Fruit fly (Drosophila melanogaster): Measurements from ENCODE around the gene gammaSnap2.

gammaSnap2 gene

DNA sequence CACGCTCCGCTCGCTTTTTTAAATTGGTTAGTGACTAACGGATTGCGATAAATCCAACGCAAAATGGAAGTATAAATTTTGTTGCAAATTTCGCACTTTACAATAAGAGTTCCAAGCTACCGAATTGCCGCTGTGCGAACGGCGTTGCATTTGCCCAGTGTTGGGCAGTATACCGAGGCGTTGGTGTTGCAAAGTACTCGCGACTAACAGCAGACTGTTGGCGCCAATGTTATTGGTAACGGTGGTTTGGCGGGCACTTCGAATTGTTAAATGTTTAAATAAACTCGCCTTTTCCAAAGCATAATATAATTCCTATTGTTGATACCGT, 13.1 kb upstream of the gammaSnap2 start (continued):
- peak; percentile 80 for TF ChIP-seq CG33213 (GFP tag; optimal IDR thresholded peaks at IDR 0.05)
- TF ChIP-seq Dip2 (GFP tag; IDR thresholded peaks at IDR 0.05) = no peak
- peak in 1 of 2 experiments; percentile 13 for TF ChIP-seq bsh (GFP tag; optimal IDR thresholded peaks at IDR 0.05)
- no peak for TF ChIP-seq CG12219 (GFP tag; optimal IDR thresholded peaks at IDR 0.05)
- peak; percentile 2 for TF ChIP-seq CG12299 (tag; optimal IDR thresholded peaks at IDR 0.05)
- no peak for TF ChIP-seq CG6791 (GFP tag; IDR thresholded peaks at IDR 0.05; ENCODE audit: partially characterized antibody)
- TF ChIP-seq yki (optimal IDR thresholded peaks at IDR 0.05) = no peak
- TF ChIP-seq nmo (GFP tag; optimal IDR thresholded peaks at IDR 0.05) = no peak
- peak; percentile 18 for TF ChIP-seq CG17359 (tag; optimal IDR thresholded peaks at IDR 0.05)
- no peak for TF ChIP-seq CG30431 (GFP tag; optimal IDR thresholded peaks at IDR 0.05)
- TF ChIP-seq CG8290 (GFP tag; optimal IDR thresholded peaks at IDR 0.05) = peak; percentile 44
- peak; percentile 48 to 82 for TF ChIP-seq CG8290 (tag; optimal IDR thresholded peaks at IDR 0.05)
- TF ChIP-seq corto (GFP tag; optimal IDR thresholded peaks at IDR 0.05) = no peak
- no peak for TF ChIP-seq Usf (GFP tag; optimal IDR thresholded peaks at IDR 0.05)
- no peak for TF ChIP-seq CG42726 (GFP tag; IDR thresholded peaks at IDR 0.05; ENCODE audit: partially characterized antibody)
- peak; percentile 0 for TF ChIP-seq CG18011 (GFP tag; optimal IDR thresholded peaks at IDR 0.05)
- TF ChIP-seq CG10267 (tag; optimal IDR thresholded peaks at IDR 0.05) = peak; percentile 94
- peak; percentile 71 for TF ChIP-seq caup (GFP tag; optimal IDR thresholded peaks at IDR 0.05; ENCODE audit: severe bottlenecking)
- peak in 1 of 3 experiments; percentile 18 for TF ChIP-seq Stat92E (GFP tag; optimal IDR thresholded peaks at IDR 0.05)
- no peak for TF ChIP-seq slou (GFP tag; optimal IDR thresholded peaks at IDR 0.05)
- peak; percentile 44; the same call in 1 of the 3 replicates for TF ChIP-seq ken (GFP tag; IDR thresholded peaks at IDR 0.05)
- TF ChIP-seq CG9609 (GFP tag; optimal IDR thresholded peaks at IDR 0.05) = no peak
- TF ChIP-seq MBD-R2 (GFP tag; IDR thresholded peaks at IDR 0.05) = peak; percentile 32; the same call in 1 of the 2 replicates
- no peak for TF ChIP-seq disco-r (GFP tag; optimal IDR thresholded peaks at IDR 0.05)
- no peak for TF ChIP-seq Gsc (GFP tag; IDR thresholded peaks at IDR 0.05)
- no peak for TF ChIP-seq D19A (tag; optimal IDR thresholded peaks at IDR 0.05)
- TF ChIP-seq lmd (GFP tag; IDR thresholded peaks at IDR 0.05) = no peak
- TF ChIP-seq CG1603 (tag; optimal IDR thresholded peaks at IDR 0.05) = peak; percentile 65
- TF ChIP-seq hb (GFP tag; IDR thresholded peaks at IDR 0.05; ENCODE audit: partially characterized antibody) = no peak
- TF ChIP-seq da (GFP tag; optimal IDR thresholded peaks at IDR 0.05) = peak; percentile 43
- peak; percentile 5 for TF ChIP-seq CG12071 (GFP tag; optimal IDR thresholded peaks at IDR 0.05)
- no peak for TF ChIP-seq cad (GFP tag; optimal IDR thresholded peaks at IDR 0.05)
- peak; percentile 59 for TF ChIP-seq Hmr (GFP tag; optimal IDR thresholded peaks at IDR 0.05)
- TF ChIP-seq fd64A (GFP tag; optimal IDR thresholded peaks at IDR 0.05) = no peak
- TF ChIP-seq Bteb2 (GFP tag; optimal IDR thresholded peaks at IDR 0.05) = peak; percentile 32
- peak in 1 of 2 experiments; percentile 34 for TF ChIP-seq Hr51 (GFP tag; optimal IDR thresholded peaks at IDR 0.05)
- no peak for TF ChIP-seq Jarid2 (GFP tag; optimal IDR thresholded peaks at IDR 0.05)
- TF ChIP-seq ash1 (GFP tag; optimal IDR thresholded peaks at IDR 0.05) = no peak
- TF ChIP-seq ems (GFP tag; optimal IDR thresholded peaks at IDR 0.05) = peak; percentile 23
- no peak for TF ChIP-seq wdn (GFP tag; IDR thresholded peaks at IDR 0.05)
- no peak for TF ChIP-seq CG16813 (GFP tag; IDR thresholded peaks at IDR 0.05; ENCODE audit: partially characterized antibody)
- peak; percentile 68 for TF ChIP-seq Ets97D (GFP tag; optimal IDR thresholded peaks at IDR 0.05)
- no peak for TF ChIP-seq CG8388 (GFP tag; optimal IDR thresholded peaks at IDR 0.05)
- TF ChIP-seq CG10209 (GFP tag; optimal IDR thresholded peaks at IDR 0.05) = peak; percentile 25
- TF ChIP-seq CG15073 (GFP tag; optimal IDR thresholded peaks at IDR 0.05) = no peak
- TF ChIP-seq peb (GFP tag; IDR thresholded peaks at IDR 0.05) = no peak
- no peak for TF ChIP-seq repo (GFP tag; optimal IDR thresholded peaks at IDR 0.05)
- no peak for TF ChIP-seq kni (GFP tag; optimal IDR thresholded peaks at IDR 0.05)
- no peak for TF ChIP-seq pnt (GFP tag; optimal IDR thresholded peaks at IDR 0.05)
- peak; percentile 70 for TF ChIP-seq CG4617 (GFP tag; optimal IDR thresholded peaks at IDR 0.05; ENCODE audit: borderline replicate concordance)
- no peak for TF ChIP-seq grn (GFP tag; optimal IDR thresholded peaks at IDR 0.05)

Measured in whole organism, embryonic.